Worm (Caenorhabditis elegans) whole organism, L2 larva: ENCODE data around the gene nhr-16.

Experiments used
- ama-1 ChIP-seq: fragments of 150-350 bp; optimal IDR thresholded peaks from 2 replicates; lab custom pipeline; 2018; ENCODE audit warnings: inconsistent platforms
- ceh-16 ChIP-seq: fragments of 150-350 bp; optimal IDR thresholded peaks from 2 replicates; lab custom pipeline; 2014; ENCODE audit warnings: missing biosample characterization, missing genetic modification characterization
- ceh-82 ChIP-seq: fragments of 150-350 bp; optimal IDR thresholded peaks from 2 replicates; lab custom pipeline; 2014; ENCODE audit warnings: missing biosample characterization, missing genetic modification characterization
- mab-5 ChIP-seq: fragments of 150-350 bp; optimal IDR thresholded peaks from 2 replicates; lab custom pipeline; 2014; ENCODE audit warnings: missing biosample characterization, missing genetic modification characterization
- nhr-10 ChIP-seq: sonication (generic microtip); optimal IDR thresholded peaks from 2 replicates; lab custom pipeline; 2017; ENCODE audit warnings: missing biosample characterization, missing genetic modification characterization
- nhr-11 ChIP-seq: fragments of 150-350 bp; optimal IDR thresholded peaks from 2 replicates; lab custom pipeline; 2014; ENCODE audit warnings: missing biosample characterization, missing genetic modification characterization
- nhr-25 ChIP-seq: fragments of 150-350 bp; sonication (generic microtip); optimal IDR thresholded peaks from 3 replicates; lab custom pipeline; 2014; ENCODE audit warnings: missing biosample characterization, missing genetic modification characterization
- nhr-6 ChIP-seq: fragments of 150-350 bp; optimal IDR thresholded peaks from 2 replicates; lab custom pipeline; 2014; ENCODE audit warnings: missing biosample characterization, missing genetic modification characterization
- nhr-77 ChIP-seq: fragments of 150-350 bp; optimal IDR thresholded peaks from 2 replicates; lab custom pipeline; 2014; ENCODE audit warnings: missing biosample characterization, missing genetic modification characterization
- unc-55 ChIP-seq: fragments of 150-350 bp; sonication (generic microtip); optimal IDR thresholded peaks from 3 replicates; lab custom pipeline; 2014; ENCODE audit warnings: missing biosample characterization, missing genetic modification reagents, missing genetic modification characterization

DNA sequence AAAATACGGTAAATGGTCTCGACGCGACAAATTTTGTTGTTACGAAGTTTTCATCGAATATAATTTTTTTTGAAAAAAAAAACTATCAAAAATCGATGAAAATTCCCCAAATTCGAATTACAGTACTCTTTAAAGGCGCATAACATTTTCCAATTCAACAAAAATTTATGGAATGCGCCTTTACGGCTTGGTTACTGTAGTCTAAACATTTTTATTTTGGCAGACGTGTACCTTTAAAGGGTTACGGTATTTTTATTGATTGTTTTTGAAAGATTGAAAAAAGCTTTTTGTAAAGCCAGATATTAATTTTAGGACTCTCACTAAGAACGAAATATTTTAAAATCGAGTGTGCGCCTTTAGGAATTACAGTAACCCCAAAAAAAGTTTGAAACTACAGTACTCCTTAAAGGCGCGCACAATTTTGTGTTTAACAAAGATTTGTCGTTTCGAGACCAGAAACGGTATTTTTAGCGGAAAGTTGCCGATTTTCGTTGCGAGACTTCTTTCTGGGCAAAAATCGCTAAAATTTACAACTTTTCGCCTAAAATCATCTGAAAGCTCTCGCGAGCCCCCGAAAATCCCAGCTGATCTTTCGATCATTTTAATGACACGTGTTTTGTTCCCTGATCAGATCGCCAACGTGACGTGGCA is 35.5 kb downstream of the nhr-16 start:
- TF ChIP-seq unc-55 (no peak), mab-5 (no peak), nhr-25 (no peak), ceh-82 (tag; lab: Kevin White, UChicago) (no peak), ama-1 (lab: Kevin White, UChicago) (no peak), nhr-77 (tag; lab: Kevin White, UChicago) (no peak), nhr-10 (no peak), ceh-16 (tag; lab: Kevin White, UChicago) (no peak), nhr-11 (tag; lab: Kevin White, UChicago) (no peak), nhr-6 (tag; lab: Kevin White, UChicago) (no peak)
